Fruit fly (Drosophila melanogaster) Kc167 (cell line): ENCODE results near the gene CG17982.

Experiments used
- Myc ChIP-seq: fragments of >200 bp; optimal IDR thresholded peaks from 2 replicates; lab custom pipeline; 2017; ENCODE audit warnings: missing external identifiers
- Sin3A ChIP-seq: fragments of >200 bp; optimal IDR thresholded peaks from 2 replicates; lab custom pipeline; 2018; ENCODE audit warnings: missing external identifiers
- h ChIP-seq: fragments of >200 bp; optimal IDR thresholded peaks from 3 replicates; lab custom pipeline; 2018; ENCODE audit warnings: missing external identifiers
- psq ChIP-seq: fragments of >200 bp; optimal IDR thresholded peaks from 2 replicates; lab custom pipeline; 2017; ENCODE audit warnings: missing external identifiers
- ttk ChIP-seq: sonication (Bioruptor generic); optimal IDR thresholded peaks from 2 replicates; lab custom pipeline; 2017; ENCODE audit warnings: missing external identifiers

DNA sequence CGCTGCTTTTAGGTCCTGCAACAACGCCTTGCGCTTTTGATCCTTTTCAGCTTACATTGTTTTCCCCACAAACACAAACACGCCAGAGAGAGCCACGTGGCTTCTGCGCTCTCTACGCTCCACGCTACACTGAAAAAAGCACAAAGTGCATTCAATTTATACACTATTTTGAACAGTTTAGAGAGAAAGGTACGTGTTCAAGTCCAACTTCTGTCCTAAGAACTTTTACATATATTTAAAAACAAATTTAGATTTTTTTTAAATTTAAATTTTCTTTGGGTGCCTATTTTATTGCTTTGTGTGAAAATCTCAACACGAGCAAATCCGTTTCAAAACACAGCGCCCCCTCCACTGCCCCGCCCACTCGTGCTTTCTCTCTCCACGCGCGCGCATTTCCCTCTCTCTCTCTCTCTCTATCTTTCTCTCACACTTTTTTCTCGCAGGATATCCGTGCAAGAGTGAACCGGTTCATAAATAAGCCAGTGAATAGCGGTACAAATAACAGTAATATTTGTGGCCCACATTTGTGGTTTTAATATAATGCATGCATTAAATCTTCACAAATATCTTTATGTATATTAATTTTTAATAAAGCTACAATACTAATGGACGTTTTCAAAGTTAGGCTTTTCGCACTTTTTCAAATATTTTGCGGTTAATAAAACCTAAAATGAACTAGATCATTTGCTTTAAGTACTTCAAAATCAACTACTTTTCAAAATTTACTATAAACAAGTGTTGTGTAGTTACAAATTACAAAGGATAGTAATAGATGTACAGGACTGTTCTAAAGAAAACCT, 43.4 kb downstream of the CG17982 start:
- TF ChIP-seq Sin3A (lab: Kevin White, UChicago) (no peak), Myc (lab: Kevin White, UChicago) (no peak), psq (lab: Kevin White, UChicago) (no peak), h (lab: Kevin White, UChicago) (no peak), ttk (lab: Kevin White, UChicago) (no peak)
